Fruit fly (Drosophila melanogaster) whole organism, pupa: Measurements from ENCODE around the gene salr.

ENCODE experiments used
- CG12605 ChIP-seq: fragments of 200-800 bp; sonication (Bioruptor generic); IDR thresholded peaks from 2 replicates; pipeline ENCODE4 v1.3.6; 2022; ENCODE audit warnings: missing biosample characterization, missing genetic modification characterization
- EcR ChIP-seq: fragments of 200-800 bp; sonication (Bioruptor generic); optimal IDR thresholded peaks from 3 replicates; lab custom pipeline; 2019; ENCODE audit warnings: missing biosample characterization, missing genetic modification characterization, mild to moderate bottlenecking, moderate library complexity, missing genetic modification reagents
- Ets98B ChIP-seq: fragments of 200-800 bp; sonication (Bioruptor generic); IDR thresholded peaks from 2 replicates; pipeline ENCODE4 v1.3.6; 2022; ENCODE audit warnings: missing biosample characterization, missing genetic modification characterization
- Pif1B ChIP-seq: fragments of 200-800 bp; sonication (Bioruptor generic); optimal IDR thresholded peaks from 3 replicates; lab custom pipeline; 2016; ENCODE audit warnings: missing biosample characterization, missing genetic modification characterization
- fd96Ca ChIP-seq: fragments of 200-800 bp; sonication (Bioruptor generic); IDR thresholded peaks from 3 replicates; pipeline ENCODE4 v1.3.6; 2022; ENCODE audit warnings: missing biosample characterization, missing genetic modification characterization
- rn ChIP-seq: fragments of 200-800 bp; sonication (Bioruptor generic); IDR thresholded peaks from 2 replicates; pipeline ENCODE4 v1.3.6; 2022; ENCODE audit warnings: missing biosample characterization, missing genetic modification characterization

- no peak for TF ChIP-seq fd96Ca
- no peak for TF ChIP-seq Pif1B
- TF ChIP-seq rn (GFP tag; lab: Robert Waterston, UW) = no peak
- no peak for TF ChIP-seq Ets98B (GFP tag; lab: Robert Waterston, UW)
- no peak for TF ChIP-seq EcR (GFP tag; lab: Kevin White, UChicago)
- no peak for TF ChIP-seq CG12605 (GFP tag; lab: Robert Waterston, UW)
Observed at dm6 chr2L:11322800-11323199, 35.9 kb upstream of the salr start.
